Fruit fly (Drosophila melanogaster) whole organism, embryonic: ENCODE data around the gene dsx-c73A.

Experiments used
- Abd-B ChIP-seq: fragments of 200-800 bp; sonication (Bioruptor generic); optimal IDR thresholded peaks from 2 replicates; lab custom pipeline; 2018; ENCODE audit warnings: missing biosample characterization, mild to moderate bottlenecking, missing genetic modification characterization, moderate library complexity
- Aef1 ChIP-seq: fragments of 200-800 bp; sonication (Bioruptor generic); IDR thresholded peaks from 3 replicates; pipeline ENCODE4 v1.3.6; 2022; ENCODE audit warnings: missing biosample characterization, missing genetic modification characterization
- Awh ChIP-seq: fragments of 200-800 bp; sonication (Bioruptor generic); IDR thresholded peaks from 2 replicates; pipeline ENCODE4, ENCODE4 v1.3.6; 2022; ENCODE audit warnings: missing biosample characterization, missing genetic modification characterization
- BEAF-32 ChIP-seq: fragments of 200-800 bp; sonication (Bioruptor generic); optimal IDR thresholded peaks from 3 replicates; lab custom pipeline; 2017; ENCODE audit warnings: missing biosample characterization, missing genetic modification characterization, mild to moderate bottlenecking, moderate library complexity, missing genetic modification reagents
- Bdp1 ChIP-seq: fragments of 200-800 bp; sonication (Bioruptor generic); optimal IDR thresholded peaks from 3 replicates; lab custom pipeline; 2016; ENCODE audit warnings: missing biosample characterization, missing genetic modification characterization
- CG10321 ChIP-seq: fragments of 200-800 bp; sonication (Bioruptor generic); IDR thresholded peaks from 2 replicates; pipeline ENCODE4 v1.3.6; 2022; ENCODE audit warnings: missing biosample characterization, missing genetic modification characterization
- CG10462 ChIP-seq: fragments of 200-800 bp; sonication (Bioruptor generic); optimal IDR thresholded peaks from 2 replicates; lab custom pipeline; 2016; ENCODE audit warnings: missing biosample characterization, missing genetic modification characterization
- CG10654 ChIP-seq: fragments of 200-800 bp; sonication (Bioruptor generic); optimal IDR thresholded peaks from 2 replicates; lab custom pipeline; 2016; ENCODE audit warnings: missing biosample characterization, missing genetic modification characterization
- CG11504 ChIP-seq: fragments of 200-800 bp; sonication (Bioruptor generic); optimal IDR thresholded peaks from 3 replicates; lab custom pipeline; 2019; ENCODE audit warnings: missing biosample characterization, mild to moderate bottlenecking, missing genetic modification characterization, moderate library complexity
- CG12236 ChIP-seq: fragments of 200-800 bp; sonication (Bioruptor generic); optimal IDR thresholded peaks from 2 replicates; lab custom pipeline; 2016; ENCODE audit warnings: missing biosample characterization, missing genetic modification characterization
- CG12391 ChIP-seq: fragments of 200-800 bp; sonication (Bioruptor generic); optimal IDR thresholded peaks from 3 replicates; lab custom pipeline; 2018; ENCODE audit warnings: missing biosample characterization, mild to moderate bottlenecking, missing genetic modification characterization, moderate library complexity
- CG12659 ChIP-seq: fragments of 200-800 bp; sonication (Bioruptor generic); optimal IDR thresholded peaks from 3 replicates; lab custom pipeline; 2017; ENCODE audit warnings: mild to moderate bottlenecking, missing biosample characterization, missing genetic modification reagents, missing genetic modification characterization
- CG15514 ChIP-seq: fragments of 200-800 bp; sonication (Bioruptor generic); optimal IDR thresholded peaks from 3 replicates; lab custom pipeline; 2017; ENCODE audit warnings: missing biosample characterization, missing genetic modification characterization, mild to moderate bottlenecking, moderate library complexity, missing genetic modification reagents
- CG1603 ChIP-seq: fragments of 200-800 bp; sonication (Bioruptor generic); optimal IDR thresholded peaks from 2 replicates; lab custom pipeline; 2019; ENCODE audit warnings: missing biosample characterization, mild to moderate bottlenecking, missing genetic modification characterization, moderate library complexity
- CG1647 ChIP-seq: fragments of 200-800 bp; sonication (Bioruptor generic); optimal IDR thresholded peaks from 3 replicates; lab custom pipeline; 2016; ENCODE audit warnings: missing biosample characterization, missing genetic modification characterization
- CG17912 ChIP-seq: fragments of 200-800 bp; sonication (Bioruptor generic); optimal IDR thresholded peaks from 2 replicates; lab custom pipeline; 2018; ENCODE audit warnings: missing biosample characterization, mild to moderate bottlenecking, missing genetic modification characterization
- CG18011 ChIP-seq: fragments of 200-800 bp; sonication (Bioruptor generic); optimal IDR thresholded peaks from 2 replicates; lab custom pipeline; 2017; ENCODE audit warnings: missing biosample characterization, missing genetic modification characterization, mild to moderate bottlenecking, moderate library complexity, missing genotype
- CG18599 ChIP-seq: fragments of 200-800 bp; sonication (Bioruptor generic); optimal IDR thresholded peaks from 3 replicates; lab custom pipeline; 2017; ENCODE audit warnings: missing biosample characterization, missing genetic modification characterization, mild to moderate bottlenecking, moderate library complexity, missing genetic modification reagents
- CG31441 ChIP-seq: fragments of 200-800 bp; sonication (Bioruptor generic); IDR thresholded peaks from 2 replicates; pipeline ENCODE4 v1.3.6; 2022; ENCODE audit warnings: missing biosample characterization, missing genetic modification characterization
- CG32532 ChIP-seq: fragments of 200-800 bp; sonication (Bioruptor generic); IDR thresholded peaks from 2 replicates; pipeline ENCODE4 v1.3.6; 2022; ENCODE audit warnings: missing biosample characterization, missing genetic modification characterization
- CG3407 ChIP-seq: fragments of 200-800 bp; sonication (Bioruptor generic); optimal IDR thresholded peaks from 2 replicates; lab custom pipeline; 2018; ENCODE audit warnings: missing biosample characterization, mild to moderate bottlenecking, missing genetic modification characterization
- CG34376 ChIP-seq: fragments of 200-800 bp; sonication (Bioruptor generic); optimal IDR thresholded peaks from 2 replicates; lab custom pipeline; 2018; ENCODE audit warnings: missing biosample characterization, mild to moderate bottlenecking, missing genetic modification characterization
- CG4707 ChIP-seq: fragments of 200-800 bp; sonication (Bioruptor generic); optimal IDR thresholded peaks from 2 replicates; lab custom pipeline; 2018; ENCODE audit warnings: missing biosample characterization, mild to moderate bottlenecking, missing genetic modification characterization, moderate library complexity
- CG7745 ChIP-seq: fragments of 200-800 bp; sonication (Bioruptor generic); optimal IDR thresholded peaks from 2 replicates; lab custom pipeline; 2018; ENCODE audit warnings: missing biosample characterization, mild to moderate bottlenecking, missing genetic modification characterization, moderate library complexity
- CG8281 ChIP-seq: fragments of 200-800 bp; sonication (Bioruptor generic); optimal IDR thresholded peaks from 2 replicates; lab custom pipeline; 2018; ENCODE audit warnings: missing biosample characterization, mild to moderate bottlenecking, missing genetic modification characterization, moderate library complexity
- CG9797 ChIP-seq: fragments of 200-800 bp; sonication (Bioruptor generic); optimal IDR thresholded peaks from 3 replicates; lab custom pipeline; 2018; ENCODE audit warnings: missing biosample characterization, mild to moderate bottlenecking, missing genetic modification characterization
- Camta ChIP-seq: fragments of 200-800 bp; sonication (Bioruptor generic); optimal IDR thresholded peaks from 2 replicates; lab custom pipeline; 2016; ENCODE audit warnings: missing biosample characterization, missing genetic modification characterization
- Dp ChIP-seq: fragments of 200-800 bp; sonication (Bioruptor generic); optimal IDR thresholded peaks from 2 replicates; lab custom pipeline; 2018; ENCODE audit warnings: missing biosample characterization, mild to moderate bottlenecking, missing genetic modification characterization, moderate library complexity
- Gsc ChIP-seq: fragments of 200-800 bp; sonication (Bioruptor generic); IDR thresholded peaks from 2 replicates; pipeline ENCODE4 v1.3.6; 2022; ENCODE audit warnings: missing biosample characterization, missing genetic modification characterization
- Hmr ChIP-seq: fragments of 200-800 bp; sonication (Bioruptor generic); optimal IDR thresholded peaks from 3 replicates; lab custom pipeline; 2017; ENCODE audit warnings: mild to moderate bottlenecking, missing biosample characterization, missing genetic modification reagents, missing genetic modification characterization
- Hmx ChIP-seq: fragments of 200-800 bp; sonication (Bioruptor generic); optimal IDR thresholded peaks from 2 replicates; lab custom pipeline; 2016; ENCODE audit warnings: missing biosample characterization, missing genetic modification characterization
- Hsf ChIP-seq: fragments of 200-800 bp; sonication (Bioruptor generic); optimal IDR thresholded peaks from 3 replicates; lab custom pipeline; 2016; ENCODE audit warnings: missing biosample characterization, missing genetic modification characterization
- Med ChIP-seq: fragments of 200-800 bp; sonication (Bioruptor generic); peaks from one replicate; lab custom pipeline; 2016; ENCODE audit warnings: missing biosample characterization, missing genetic modification characterization, mild to moderate bottlenecking, inconsistent platforms, moderate library complexity
- Mes4 ChIP-seq: fragments of 200-800 bp; sonication (Bioruptor generic); optimal IDR thresholded peaks from 2 replicates; lab custom pipeline; 2016; ENCODE audit warnings: missing biosample characterization, missing genetic modification characterization
- Myb ChIP-seq: fragments of 200-800 bp; sonication (Bioruptor generic); optimal IDR thresholded peaks from 2 replicates; lab custom pipeline; 2016; ENCODE audit warnings: missing biosample characterization, missing genetic modification characterization
- Scr ChIP-seq: fragments of 200-800 bp; sonication (Bioruptor generic); IDR thresholded peaks from 2 replicates; pipeline ENCODE4 v1.3.6; 2022; ENCODE audit warnings: missing biosample characterization, missing genetic modification characterization; ENCODE audit not compliant: partially characterized antibody
- Sin3A ChIP-seq: fragments of >200 bp; optimal IDR thresholded peaks from 2 replicates; lab custom pipeline; 2018
- Ssrp ChIP-seq: fragments of 200-800 bp; sonication (Bioruptor generic); optimal IDR thresholded peaks from 2 replicates; lab custom pipeline; 2018; ENCODE audit warnings: missing biosample characterization, mild to moderate bottlenecking, missing genetic modification characterization, moderate library complexity
- ap ChIP-seq: fragments of 200-800 bp; sonication (Bioruptor generic); IDR thresholded peaks from 2 replicates; pipeline ENCODE4 v1.3.6; 2022; ENCODE audit warnings: missing biosample characterization, missing genetic modification characterization
- bab2 ChIP-seq: fragments of 200-800 bp; sonication (Bioruptor generic); optimal IDR thresholded peaks from 2 replicates; lab custom pipeline; 2016; ENCODE audit warnings: missing biosample characterization, missing genetic modification characterization
- ems ChIP-seq: fragments of 200-800 bp; sonication (Bioruptor generic); optimal IDR thresholded peaks from 3 replicates; lab custom pipeline; 2016; ENCODE audit warnings: missing biosample characterization, missing genetic modification characterization
- gsb-n ChIP-seq: fragments of 200-800 bp; sonication (Bioruptor generic); optimal IDR thresholded peaks from 3 replicates; lab custom pipeline; 2018; ENCODE audit warnings: missing biosample characterization, mild to moderate bottlenecking, missing genetic modification characterization
- ham ChIP-seq: fragments of 200-800 bp; sonication (Bioruptor generic); IDR thresholded peaks from 2 replicates; pipeline ENCODE4 v1.3.6; 2022; ENCODE audit warnings: missing biosample characterization, missing genetic modification characterization
- oc ChIP-seq: fragments of 200-800 bp; sonication (Bioruptor generic); optimal IDR thresholded peaks from 2 replicates; lab custom pipeline; 2018; ENCODE audit warnings: missing biosample characterization, mild to moderate bottlenecking, missing genetic modification characterization, moderate library complexity
- pnt ChIP-seq: fragments of 200-800 bp; sonication (Bioruptor generic); optimal IDR thresholded peaks from 3 replicates; lab custom pipeline; 2016; ENCODE audit warnings: missing biosample characterization, missing genetic modification characterization
- sc ChIP-seq, 3 experiments: fragments of >200 bp in 2 of 3; fragments of 200-800 bp in 1 of 3; sonication (Bioruptor generic) in 1 of 3; optimal IDR thresholded peaks; 2 replicates in 2 of 3; 3 replicates in 1 of 3; lab custom pipeline; 2017; ENCODE audit warnings: mild to moderate bottlenecking in 1 of 3, missing biosample characterization in 1 of 3, missing genetic modification characterization in 1 of 3, missing genetic modification reagents in 1 of 3
- sd ChIP-seq: fragments of 200-800 bp; sonication (Bioruptor generic); optimal IDR thresholded peaks from 3 replicates; lab custom pipeline; 2018; ENCODE audit warnings: missing biosample characterization, mild to moderate bottlenecking, missing genetic modification characterization, moderate library complexity
- trh ChIP-seq: fragments of 200-800 bp; sonication (Bioruptor generic); optimal IDR thresholded peaks from 2 replicates; lab custom pipeline; 2016; ENCODE audit warnings: missing biosample characterization, missing genetic modification characterization
- twi ChIP-seq: fragments of 200-800 bp; optimal IDR thresholded peaks from 2 replicates; lab custom pipeline; 2019; ENCODE audit warnings: missing biosample characterization, mild to moderate bottlenecking, missing genetic modification characterization, moderate library complexity
- vfl ChIP-seq: fragments of 200-800 bp; sonication (Bioruptor generic); optimal IDR thresholded peaks from 2 replicates; lab custom pipeline; 2016; ENCODE audit warnings: missing biosample characterization, missing genetic modification characterization
- wdn ChIP-seq: fragments of 200-800 bp; sonication (Bioruptor generic); IDR thresholded peaks from 2 replicates; pipeline ENCODE4 v1.3.6; 2022; ENCODE audit warnings: missing biosample characterization, missing genetic modification characterization
- yki ChIP-seq: fragments of >200 bp; optimal IDR thresholded peaks from 3 replicates; lab custom pipeline; 2018

The dsx-c73A gene

dm6 chr3L:16429451-16429850 is 22.3 kb downstream of the dsx-c73A start (continued):
- no peak for TF ChIP-seq sd (tag; lab: Kevin White, UChicago)
- TF ChIP-seq CG18599: no peak
- no peak for TF ChIP-seq CG12236
- no peak for TF ChIP-seq CG7745 (tag; lab: Kevin White, UChicago)
- no peak for TF ChIP-seq Camta
- no peak for TF ChIP-seq Abd-B
- TF ChIP-seq pnt (GFP tag; lab: Kevin White, UChicago): no peak
- no peak for TF ChIP-seq twi (tag; lab: Kevin White, UChicago)
- no peak for TF ChIP-seq vfl (GFP tag; lab: Kevin White, UChicago)
- TF ChIP-seq CG10654: no peak
- TF ChIP-seq CG34376 (GFP tag; lab: Kevin White, UChicago): no peak
- peak; percentile 60 for TF ChIP-seq CG1603 (tag; lab: Kevin White, UChicago)
- TF ChIP-seq CG4707: peak; percentile 68
- TF ChIP-seq Hmx (GFP tag; lab: Kevin White, UChicago): no peak
- no peak for TF ChIP-seq Aef1 (GFP tag; lab: Robert Waterston, UW)
- TF ChIP-seq CG32532: no peak
- no peak for TF ChIP-seq Ssrp (tag; lab: Kevin White, UChicago)
- no peak for TF ChIP-seq CG31441 (GFP tag; lab: Robert Waterston, UW)
- TF ChIP-seq bab2 (GFP tag; lab: Kevin White, UChicago): no peak
- TF ChIP-seq sc (optimal IDR thresholded peaks at IDR 0.05; lab: Kevin White, UChicago): no peak
- peak; percentile 13 for TF ChIP-seq sc (GFP tag; optimal IDR thresholded peaks at IDR 0.05; lab: Kevin White, UChicago)
- no peak for TF ChIP-seq CG9797 (GFP tag; lab: Kevin White, UChicago)
- no peak for TF ChIP-seq ap
- no peak for TF ChIP-seq CG12391 (tag; lab: Kevin White, UChicago)
- TF ChIP-seq yki (lab: Kevin White, UChicago): no peak
- TF ChIP-seq Med (GFP tag; lab: Kevin White, UChicago): no peak
- peak; percentile 54 for TF ChIP-seq Awh (GFP tag; lab: Robert Waterston, UW)
- no peak for TF ChIP-seq oc
- TF ChIP-seq wdn: no peak
- TF ChIP-seq Myb (GFP tag; lab: Kevin White, UChicago): no peak
- TF ChIP-seq Dp: no peak
- no peak for TF ChIP-seq CG17912
- no peak for TF ChIP-seq CG18011 (GFP tag; lab: Kevin White, UChicago)
- no peak for TF ChIP-seq Scr (GFP tag; lab: Robert Waterston, UW)
- TF ChIP-seq CG15514: no peak
- no peak for TF ChIP-seq CG10462 (GFP tag; lab: Kevin White, UChicago)
- TF ChIP-seq gsb-n (tag; lab: Kevin White, UChicago): peak; percentile 24
- TF ChIP-seq CG8281 (tag; lab: Kevin White, UChicago): no peak
- no peak for TF ChIP-seq Mes4
- TF ChIP-seq BEAF-32 (GFP tag; lab: Kevin White, UChicago): no peak
- no peak for TF ChIP-seq CG10321 (GFP tag; lab: Robert Waterston, UW)
- no peak for TF ChIP-seq trh (GFP tag; lab: Kevin White, UChicago)
- TF ChIP-seq Bdp1 (GFP tag; lab: Kevin White, UChicago): no peak
- no peak for TF ChIP-seq Gsc (GFP tag; lab: Robert Waterston, UW)
- TF ChIP-seq Sin3A: no peak
- no peak for TF ChIP-seq Hmr (GFP tag; lab: Kevin White, UChicago)
- TF ChIP-seq CG3407: peak; percentile 52
- no peak for TF ChIP-seq ems
- no peak for TF ChIP-seq CG12659 (GFP tag; lab: Kevin White, UChicago)
- TF ChIP-seq Hsf (GFP tag; lab: Kevin White, UChicago): no peak
- no peak for TF ChIP-seq ham (GFP tag; lab: Robert Waterston, UW)
- peak; percentile 44 for TF ChIP-seq CG11504 (tag; lab: Kevin White, UChicago)
- TF ChIP-seq CG1647 (GFP tag; lab: Kevin White, UChicago): no peak
